Fruit fly (Drosophila melanogaster) S2 (cell line): ENCODE data around the gene Nca.

Source experiments
- CG8478 ChIP-seq: fragments of >200 bp; optimal IDR thresholded peaks from 2 replicates; lab custom pipeline; 2018
- CTCF ChIP-seq, 2 experiments: fragments of >200 bp; optimal IDR thresholded peaks; 2 replicates each; lab custom pipeline; 2018

dm6 chr3L:20003235-20003493 lies 11.5 kb downstream of the Nca start:
- no peak for TF ChIP-seq CTCF (optimal IDR thresholded peaks at IDR 0.05; lab: Kevin White, UChicago)
- TF ChIP-seq CG8478 (lab: Kevin White, UChicago), result no peak
